Fruit fly (Drosophila melanogaster) whole organism, embryonic: ENCODE data around the gene CG31663.

ENCODE experiments used
- Abd-B ChIP-seq: fragments of 200-800 bp; sonication (Bioruptor generic); optimal IDR thresholded peaks from 2 replicates; lab custom pipeline; 2018; ENCODE audit warnings: missing biosample characterization, mild to moderate bottlenecking, missing genetic modification characterization, moderate library complexity
- BEAF-32 ChIP-seq: fragments of 200-800 bp; sonication (Bioruptor generic); optimal IDR thresholded peaks from 3 replicates; lab custom pipeline; 2017; ENCODE audit warnings: missing biosample characterization, missing genetic modification characterization, mild to moderate bottlenecking, moderate library complexity, missing genetic modification reagents
- CG10147 ChIP-seq: fragments of 200-800 bp; sonication (Bioruptor generic); optimal IDR thresholded peaks from 2 replicates; lab custom pipeline; 2019; ENCODE audit warnings: missing biosample characterization, mild to moderate bottlenecking, missing genetic modification characterization, moderate library complexity
- CG10959 ChIP-seq: fragments of 200-800 bp; sonication (Bioruptor generic); IDR thresholded peaks from 2 replicates; pipeline ENCODE4 v1.3.6; 2022; ENCODE audit warnings: missing biosample characterization, missing genetic modification characterization
- CG11247 ChIP-seq: fragments of 200-800 bp; sonication (Bioruptor generic); IDR thresholded peaks from 2 replicates; pipeline ENCODE4 v1.3.6; 2022; ENCODE audit warnings: missing biosample characterization, missing genetic modification characterization
- CG11696 ChIP-seq: fragments of 200-800 bp; sonication (Bioruptor generic); IDR thresholded peaks from 2 replicates; pipeline ENCODE4 v1.3.6; 2022; ENCODE audit warnings: missing biosample characterization, missing genetic modification characterization
- CG12071 ChIP-seq: fragments of 200-800 bp; sonication (Bioruptor generic); optimal IDR thresholded peaks from 3 replicates; lab custom pipeline; 2018; ENCODE audit warnings: missing biosample characterization, mild to moderate bottlenecking, missing genetic modification characterization
- CG12219 ChIP-seq: fragments of 200-800 bp; sonication (Bioruptor generic); optimal IDR thresholded peaks from 3 replicates; lab custom pipeline; 2018; ENCODE audit warnings: missing biosample characterization, mild to moderate bottlenecking, missing genetic modification characterization
- CG13775 ChIP-seq: fragments of 200-800 bp; sonication (Bioruptor generic); optimal IDR thresholded peaks from 3 replicates; lab custom pipeline; 2017; ENCODE audit warnings: missing biosample characterization, mild to moderate bottlenecking, missing genetic modification characterization
- CG14014 ChIP-seq: fragments of 200-800 bp; sonication (Bioruptor generic); IDR thresholded peaks from 2 replicates; pipeline ENCODE4 v1.3.6; 2022; ENCODE audit warnings: missing biosample characterization, missing genetic modification characterization
- CG1602 ChIP-seq: fragments of 200-800 bp; sonication (Bioruptor generic); optimal IDR thresholded peaks from 3 replicates; lab custom pipeline; 2016; ENCODE audit warnings: missing biosample characterization, missing genetic modification characterization
- CG2129 ChIP-seq: fragments of 200-800 bp; sonication (Bioruptor generic); IDR thresholded peaks from 2 replicates; pipeline ENCODE4 v1.3.6; 2022; ENCODE audit warnings: missing biosample characterization, missing genetic modification characterization; ENCODE audit not compliant: partially characterized antibody
- CG3065 ChIP-seq: fragments of 200-800 bp; sonication (Bioruptor generic); optimal IDR thresholded peaks from 2 replicates; lab custom pipeline; 2016; ENCODE audit warnings: missing biosample characterization, missing genetic modification characterization
- CG33557 ChIP-seq: fragments of 200-800 bp; sonication (Bioruptor generic); optimal IDR thresholded peaks from 2 replicates; lab custom pipeline; 2019; ENCODE audit warnings: missing biosample characterization, mild to moderate bottlenecking, missing genetic modification characterization, moderate library complexity
- CG43689 ChIP-seq: fragments of 200-800 bp; sonication (Bioruptor generic); IDR thresholded peaks from 2 replicates; pipeline ENCODE4 v1.3.6; 2022; ENCODE audit warnings: missing biosample characterization, missing genetic modification characterization
- CG5245 ChIP-seq: fragments of 200-800 bp; sonication (Bioruptor generic); optimal IDR thresholded peaks from 3 replicates; lab custom pipeline; 2016; ENCODE audit warnings: missing biosample characterization, missing genetic modification characterization
- CG5953 ChIP-seq: fragments of 200-800 bp; sonication (Bioruptor generic); IDR thresholded peaks from 2 replicates; pipeline ENCODE4 v1.3.6; 2022; ENCODE audit warnings: missing biosample characterization, missing genetic modification characterization
- CG8281 ChIP-seq: fragments of 200-800 bp; sonication (Bioruptor generic); optimal IDR thresholded peaks from 2 replicates; lab custom pipeline; 2018; ENCODE audit warnings: missing biosample characterization, mild to moderate bottlenecking, missing genetic modification characterization, moderate library complexity
- CG8765 ChIP-seq: fragments of 200-800 bp; sonication (Bioruptor generic); IDR thresholded peaks from 2 replicates; pipeline ENCODE4 v1.3.6; 2022; ENCODE audit warnings: missing biosample characterization, missing genetic modification characterization
- CG9932 ChIP-seq: fragments of 200-800 bp; sonication (Bioruptor generic); IDR thresholded peaks from 2 replicates; pipeline ENCODE4 v1.3.6; 2022; ENCODE audit warnings: missing biosample characterization, missing genetic modification characterization
- CoRest ChIP-seq: fragments of 200-800 bp; sonication (Bioruptor generic); optimal IDR thresholded peaks from 3 replicates; lab custom pipeline; 2018; ENCODE audit warnings: missing biosample characterization, mild to moderate bottlenecking, missing genetic modification characterization, moderate library complexity
- Dad ChIP-seq: fragments of 200-800 bp; sonication (Bioruptor generic); optimal IDR thresholded peaks from 3 replicates; lab custom pipeline; 2016; ENCODE audit warnings: missing biosample characterization, missing genetic modification characterization
- Dek ChIP-seq: fragments of 200-800 bp; sonication (Bioruptor generic); optimal IDR thresholded peaks from 3 replicates; lab custom pipeline; 2019; ENCODE audit warnings: missing biosample characterization, mild to moderate bottlenecking, missing genetic modification characterization, moderate library complexity
- E2f1 ChIP-seq: fragments of 200-800 bp; sonication (Bioruptor generic); IDR thresholded peaks from 2 replicates; pipeline ENCODE4 v1.3.6; 2022; ENCODE audit warnings: missing biosample characterization, missing genetic modification characterization
- Elba2 ChIP-seq: fragments of 200-800 bp; sonication (Bioruptor generic); optimal IDR thresholded peaks from 3 replicates; lab custom pipeline; 2016; ENCODE audit warnings: missing biosample characterization, missing genetic modification characterization
- Fer1 ChIP-seq: fragments of 200-800 bp; sonication (Bioruptor generic); optimal IDR thresholded peaks from 2 replicates; lab custom pipeline; 2017; ENCODE audit warnings: missing biosample characterization, mild to moderate bottlenecking, missing genetic modification characterization
- HLH54F ChIP-seq: fragments of 200-800 bp; sonication (Bioruptor generic); optimal IDR thresholded peaks from 3 replicates; lab custom pipeline; 2016; ENCODE audit warnings: missing biosample characterization, missing genetic modification characterization
- MBD-R2 ChIP-seq: fragments of 200-800 bp; sonication (Bioruptor generic); IDR thresholded peaks from 2 replicates; pipeline ENCODE4 v1.3.6; 2022; ENCODE audit warnings: missing biosample characterization, missing genetic modification characterization
- Sry-β ChIP-seq: fragments of 200-800 bp; sonication (Bioruptor generic); optimal IDR thresholded peaks from 2 replicates; lab custom pipeline; 2018; ENCODE audit warnings: missing biosample characterization, mild to moderate bottlenecking, missing genetic modification characterization, moderate library complexity
- Vsx1 ChIP-seq: fragments of 200-800 bp; sonication (Bioruptor generic); optimal IDR thresholded peaks from 2 replicates; lab custom pipeline; 2017; ENCODE audit warnings: missing biosample characterization, mild to moderate bottlenecking, missing genetic modification characterization, missing genetic modification reagents
- bcd ChIP-seq: fragments of 200-800 bp; sonication (Bioruptor generic); optimal IDR thresholded peaks from 2 replicates; lab custom pipeline; 2017; ENCODE audit warnings: missing biosample characterization, mild to moderate bottlenecking, missing genetic modification characterization
- caup ChIP-seq: fragments of 200-800 bp; sonication (Bioruptor generic); optimal IDR thresholded peaks from 3 replicates; lab custom pipeline; 2017; ENCODE audit warnings: missing biosample characterization, mild to moderate bottlenecking, missing genetic modification characterization, moderate library complexity; ENCODE audit not compliant: severe bottlenecking
- chif ChIP-seq, 2 experiments: fragments of 200-800 bp; sonication (Bioruptor generic); optimal IDR thresholded peaks; 3 replicates each; lab custom pipeline; 2016; ENCODE audit warnings: missing biosample characterization in 2 of 2, missing genetic modification characterization in 2 of 2
- croc ChIP-seq: fragments of 200-800 bp; sonication (Bioruptor generic); conservative IDR thresholded peaks from 3 replicates; pipeline ENCODE4 v1.3.6; 2022; ENCODE audit warnings: missing biosample characterization, missing genetic modification characterization
- dimm ChIP-seq: fragments of 200-800 bp; sonication (Bioruptor generic); IDR thresholded peaks from 2 replicates; pipeline ENCODE4 v1.3.6; 2022; ENCODE audit warnings: missing biosample characterization, missing genetic modification characterization
- disco-r ChIP-seq: fragments of 200-800 bp; sonication (Bioruptor generic); optimal IDR thresholded peaks from 2 replicates; lab custom pipeline; 2016; ENCODE audit warnings: missing biosample characterization, missing genetic modification characterization
- emc ChIP-seq: fragments of 200-800 bp; sonication (Bioruptor generic); optimal IDR thresholded peaks from 2 replicates; lab custom pipeline; 2016; ENCODE audit warnings: missing biosample characterization, missing genetic modification characterization
- en ChIP-seq: fragments of 200-800 bp; sonication (Bioruptor generic); optimal IDR thresholded peaks from 2 replicates; lab custom pipeline; 2016; ENCODE audit warnings: missing biosample characterization, missing genetic modification characterization
- esg ChIP-seq: fragments of 200-800 bp; sonication (Bioruptor generic); conservative IDR thresholded peaks from 2 replicates; pipeline ENCODE4 v1.3.6; 2022; ENCODE audit warnings: missing biosample characterization, missing genetic modification characterization
- ewg ChIP-seq: fragments of 200-800 bp; sonication (Bioruptor generic); optimal IDR thresholded peaks from 3 replicates; lab custom pipeline; 2017; ENCODE audit warnings: mild to moderate bottlenecking, missing biosample characterization, missing genetic modification reagents, missing genetic modification characterization
- grau ChIP-seq: fragments of 200-800 bp; optimal IDR thresholded peaks from 3 replicates; lab custom pipeline; 2019; ENCODE audit warnings: missing biosample characterization, mild to moderate bottlenecking, missing genetic modification characterization, moderate library complexity
- lab ChIP-seq: fragments of 200-800 bp; sonication (Bioruptor generic); optimal IDR thresholded peaks from 3 replicates; lab custom pipeline; 2017; ENCODE audit warnings: missing biosample characterization, missing genetic modification characterization, mild to moderate bottlenecking, moderate library complexity, missing genetic modification reagents
- mam ChIP-seq: fragments of 200-800 bp; sonication (Bioruptor generic); optimal IDR thresholded peaks from 3 replicates; lab custom pipeline; 2016; ENCODE audit warnings: missing biosample characterization, missing genetic modification characterization
- nom ChIP-seq: fragments of 200-800 bp; sonication (Bioruptor generic); optimal IDR thresholded peaks from 2 replicates; lab custom pipeline; 2017; ENCODE audit warnings: missing biosample characterization, missing genetic modification characterization, mild to moderate bottlenecking, moderate library complexity, missing genetic modification reagents
- psq ChIP-seq: fragments of 200-800 bp; sonication (Bioruptor generic); optimal IDR thresholded peaks from 2 replicates; lab custom pipeline; 2017; ENCODE audit warnings: missing biosample characterization, missing genetic modification characterization
- sob ChIP-seq: fragments of 200-800 bp; sonication (Bioruptor generic); IDR thresholded peaks from 2 replicates; pipeline ENCODE4 v1.3.6; 2022; ENCODE audit warnings: missing biosample characterization, missing genetic modification characterization
- tap ChIP-seq: fragments of 200-800 bp; optimal IDR thresholded peaks from 3 replicates; lab custom pipeline; 2019; ENCODE audit warnings: missing biosample characterization, mild to moderate bottlenecking, missing genetic modification characterization, moderate library complexity
- unc-4 ChIP-seq: fragments of 200-800 bp; sonication (Bioruptor generic); IDR thresholded peaks from 2 replicates; pipeline ENCODE4 v1.3.6; 2022; ENCODE audit warnings: missing biosample characterization, missing genetic modification characterization; ENCODE audit not compliant: partially characterized antibody
- zf30C ChIP-seq: fragments of 200-800 bp; sonication (Bioruptor generic); optimal IDR thresholded peaks from 3 replicates; lab custom pipeline; 2018; ENCODE audit warnings: missing biosample characterization, mild to moderate bottlenecking, missing genetic modification characterization

The CG31663 gene

dm6 chr2L:1925917-1926864, 44.9 kb upstream of the CG31663 start (continued):
- TF ChIP-seq sob (GFP tag; lab: Robert Waterston, UW): no peak
- no peak for TF ChIP-seq CG2129 (GFP tag; lab: Robert Waterston, UW)
- no peak for TF ChIP-seq psq (GFP tag; lab: Kevin White, UChicago)
- no peak for TF ChIP-seq CG33557 (GFP tag; lab: Kevin White, UChicago)
- no peak for TF ChIP-seq CG10147 (GFP tag; lab: Kevin White, UChicago)
- TF ChIP-seq Vsx1 (GFP tag; lab: Kevin White, UChicago): no peak
- TF ChIP-seq Abd-B (GFP tag; lab: Kevin White, UChicago): no peak
- no peak for TF ChIP-seq MBD-R2 (GFP tag; lab: Robert Waterston, UW)
- no peak for TF ChIP-seq CG5245
- no peak for TF ChIP-seq disco-r (GFP tag; lab: Kevin White, UChicago)
- TF ChIP-seq CG9932 (GFP tag; lab: Robert Waterston, UW): no peak
- TF ChIP-seq CG12219 (GFP tag; lab: Kevin White, UChicago): no peak
- no peak for TF ChIP-seq CG1602 (GFP tag; lab: Kevin White, UChicago)
- peak; percentile 9 for TF ChIP-seq ewg (GFP tag; lab: Kevin White, UChicago)
- no peak for TF ChIP-seq caup (GFP tag; lab: Kevin White, UChicago)
- no peak for TF ChIP-seq CoRest (tag; lab: Kevin White, UChicago)
- TF ChIP-seq en (GFP tag; lab: Kevin White, UChicago): no peak
- TF ChIP-seq CG13775 (GFP tag; lab: Kevin White, UChicago): no peak
- TF ChIP-seq CG11247 (GFP tag; lab: Robert Waterston, UW): no peak
- TF ChIP-seq CG3065 (GFP tag; lab: Kevin White, UChicago): no peak
- TF ChIP-seq Dad: no peak
- no peak for TF ChIP-seq esg (GFP tag; lab: Robert Waterston, UW)
- no peak for TF ChIP-seq CG12071 (GFP tag; lab: Kevin White, UChicago)
- peak; percentile 36; the same call in 1 of the 2 replicates for TF ChIP-seq E2f1 (GFP tag; lab: Robert Waterston, UW)
- TF ChIP-seq zf30C (GFP tag; lab: Kevin White, UChicago): no peak
- TF ChIP-seq mam (GFP tag; lab: Kevin White, UChicago): no peak
- TF ChIP-seq CG5953 (GFP tag; lab: Robert Waterston, UW): no peak
- no peak for TF ChIP-seq HLH54F (GFP tag; lab: Kevin White, UChicago)
- TF ChIP-seq tap: no peak
- no peak for TF ChIP-seq Sry-β
- TF ChIP-seq Elba2 (GFP tag; lab: Kevin White, UChicago): no peak
- TF ChIP-seq bcd: no peak
- TF ChIP-seq croc: no peak; the same call in 2 of the 3 replicates
- TF ChIP-seq grau (tag; lab: Kevin White, UChicago): no peak
- no peak for TF ChIP-seq Fer1
- no peak for TF ChIP-seq CG11696 (GFP tag; lab: Robert Waterston, UW)
- no peak for TF ChIP-seq CG8765 (GFP tag; lab: Robert Waterston, UW)
- no peak for TF ChIP-seq CG10959 (GFP tag; lab: Robert Waterston, UW)
- TF ChIP-seq CG8281 (tag; lab: Kevin White, UChicago): no peak
- no peak for TF ChIP-seq chif (GFP tag; optimal IDR thresholded peaks at IDR 0.05; lab: Kevin White, UChicago)
- TF ChIP-seq CG43689 (GFP tag; lab: Robert Waterston, UW): no peak
- TF ChIP-seq CG14014 (GFP tag; lab: Robert Waterston, UW): no peak
- no peak for TF ChIP-seq unc-4 (GFP tag; lab: Robert Waterston, UW)
- TF ChIP-seq nom (GFP tag; lab: Kevin White, UChicago): no peak
- peak; percentile 31 for TF ChIP-seq lab
- TF ChIP-seq dimm (GFP tag; lab: Robert Waterston, UW): no peak
- no peak for TF ChIP-seq emc
- no peak for TF ChIP-seq Dek
- TF ChIP-seq BEAF-32 (GFP tag; lab: Kevin White, UChicago): no peak
